Worm (Caenorhabditis elegans) whole organism, early embryonic: Measurements from ENCODE around the gene T24H7.2.

ENCODE experiments used
- F13C5.2 ChIP-seq: sonication (generic microtip); optimal IDR thresholded peaks from 2 replicates; lab custom pipeline; 2017; ENCODE audit warnings: mild to moderate bottlenecking, missing genetic modification characterization, inconsistent platforms, missing compliant biosample characterization
- ama-1 ChIP-seq: fragments of 150-350 bp; optimal IDR thresholded peaks from 2 replicates; lab custom pipeline; 2014
- hmg-4 ChIP-seq: fragments of 200-800 bp; sonication (Bioruptor generic); optimal IDR thresholded peaks from 2 replicates; lab custom pipeline; 2018; ENCODE audit warnings: mild to moderate bottlenecking, missing genetic modification characterization, missing compliant biosample characterization

ce11 chrII:6199010-6199409 lies 48.1 kb upstream of the T24H7.2 start:
- TF ChIP-seq F13C5.2 (tag; lab: Kevin White, UChicago) (no peak), ama-1 (lab: Kevin White, UChicago) (no peak), hmg-4 (GFP tag; lab: Kevin White, UChicago) (no peak)
